Worm (Caenorhabditis elegans) whole organism, L4/young adult: ENCODE measurements around the gene T11G6.2.

Source experiments
- W03F9.2 ChIP-seq: fragments of 150-350 bp; optimal IDR thresholded peaks from 2 replicates; lab custom pipeline; 2014; ENCODE audit warnings: missing biosample characterization, missing genetic modification characterization
- dao-5 ChIP-seq: sonication (generic microtip); optimal IDR thresholded peaks from 2 replicates; lab custom pipeline; 2016; ENCODE audit warnings: missing genotype, missing genetic modification characterization, moderate library complexity, missing compliant biosample characterization
- him-1 ChIP-seq: sonication (generic microtip); optimal IDR thresholded peaks from 2 replicates; lab custom pipeline; 2016; ENCODE audit warnings: missing genotype, missing genetic modification reagents, missing genetic modification characterization, missing compliant biosample characterization

ce11 chrIV:10815950-10816349 is 42.3 kb downstream of the T11G6.2 start:
- no peak for TF ChIP-seq him-1 (tag; lab: Kevin White, UChicago)
- TF ChIP-seq dao-5 (tag; lab: Kevin White, UChicago): no peak
- TF ChIP-seq W03F9.2 (tag; lab: Kevin White, UChicago): no peak
